Worm (Caenorhabditis elegans): ENCODE measurements around the gene sec-31.

sec-31 gene

DNA sequence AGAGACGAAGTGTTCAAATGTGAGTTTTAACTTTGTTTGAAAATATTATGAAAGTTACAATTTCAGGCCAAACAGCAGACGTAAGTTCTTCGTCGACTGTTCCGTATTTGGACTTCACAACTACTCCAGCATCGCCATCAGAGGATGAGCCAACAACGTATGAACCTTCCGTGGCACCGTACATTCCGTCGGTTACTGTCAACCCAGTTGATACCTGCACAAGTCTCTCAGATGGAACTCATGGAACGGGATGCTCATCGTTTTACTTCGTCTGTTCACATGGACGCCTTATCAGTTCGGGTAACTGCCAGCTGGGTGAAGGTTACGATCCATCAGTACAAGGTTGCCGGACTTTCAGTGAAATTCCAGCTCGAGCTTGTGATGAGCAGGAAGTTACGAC lies 4.1 kb upstream of the sec-31 start:
- no peak for TF ChIP-seq ham-2 (GFP tag; optimal IDR thresholded peaks at IDR 0.05)
- no peak for TF ChIP-seq ztf-11 (tag; optimal IDR thresholded peaks at IDR 0.05)
- TF ChIP-seq mls-2 (tag; optimal IDR thresholded peaks at IDR 0.05), result no peak
- TF ChIP-seq blmp-1 (tag; optimal IDR thresholded peaks at IDR 0.05), result no peak
- no peak for TF ChIP-seq sptf-1 (tag; optimal IDR thresholded peaks at IDR 0.05)
- no peak for TF ChIP-seq snpc-4 (tag; optimal IDR thresholded peaks at IDR 0.05)
- no peak for TF ChIP-seq mab-5 (tag; optimal IDR thresholded peaks at IDR 0.05)
- TF ChIP-seq cnd-1 (tag; optimal IDR thresholded peaks at IDR 0.05), result no peak
- no peak for TF ChIP-seq tbx-8 (GFP tag; optimal IDR thresholded peaks at IDR 0.05)
- no peak for TF ChIP-seq lsy-2 (tag; optimal IDR thresholded peaks at IDR 0.05)
- TF ChIP-seq zip-8 (tag; optimal IDR thresholded peaks at IDR 0.05), result no peak
- TF ChIP-seq bed-3 (GFP tag; optimal IDR thresholded peaks at IDR 0.05), result no peak

- TF ChIP-seq sptf-1 (tag; optimal IDR thresholded peaks at IDR 0.05) (no peak), mab-5 (tag; optimal IDR thresholded peaks at IDR 0.05) (no peak), snpc-4 (tag; optimal IDR thresholded peaks at IDR 0.05) (no peak)
Observed at ce11 chrIV:11372366-11372997, 890 bp upstream of the sec-31 start, which contains the start of gene cbd-1. Gene cbd-1 (plus strand): TSS chrIV:11372991.

- TF ChIP-seq ceh-83 (GFP tag; optimal IDR thresholded peaks at IDR 0.05) (no peak), ham-2 (GFP tag; optimal IDR thresholded peaks at IDR 0.05) (peak; percentile 59), nhr-76 (tag; optimal IDR thresholded peaks at IDR 0.05) (no peak), ces-1 (GFP tag; optimal IDR thresholded peaks at IDR 0.05) (peak; percentile 35)
Observed at ce11 chrIV:11363806-11364562, 7.6 kb downstream of the sec-31 start.

DNA sequence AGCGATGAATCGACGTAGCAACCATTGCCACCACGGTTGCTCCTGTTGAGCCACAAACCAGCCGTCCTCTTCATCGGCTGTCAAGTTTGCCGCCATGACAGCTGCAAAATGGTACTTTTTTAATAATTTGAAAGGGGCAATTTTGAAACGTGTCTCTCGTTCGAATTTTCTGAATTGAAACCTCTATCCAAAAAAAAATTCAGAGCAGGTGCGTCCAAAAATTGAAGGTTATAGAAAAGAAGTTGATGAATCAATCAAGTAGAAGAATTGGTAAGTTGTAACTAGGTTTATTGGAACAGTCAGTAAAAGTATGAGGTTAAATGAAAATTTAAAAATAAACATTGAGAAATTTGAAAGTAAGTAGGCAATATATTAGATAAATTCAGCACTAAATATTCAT lies 10.2 kb downstream of the sec-31 start, which contains the start of gene T01G1.4:
Gene T01G1.4, minus strand, starts transcription at position 101 of the 400 bp plus-strand sequence.
- TF ChIP-seq lsy-2 (tag; optimal IDR thresholded peaks at IDR 0.05) (no peak), ztf-11 (tag; optimal IDR thresholded peaks at IDR 0.05) (no peak), nhr-28 (tag; optimal IDR thresholded peaks at IDR 0.05) (no peak), drap-1 (GFP tag; optimal IDR thresholded peaks at IDR 0.05) (no peak), ces-1 (GFP tag; optimal IDR thresholded peaks at IDR 0.05) (no peak), blmp-1 (tag; optimal IDR thresholded peaks at IDR 0.05) (no peak), unc-39 (tag; optimal IDR thresholded peaks at IDR 0.05) (no peak), elt-3 (tag; optimal IDR thresholded peaks at IDR 0.05) (no peak), nhr-76 (tag; optimal IDR thresholded peaks at IDR 0.05) (no peak), snpc-4 (tag; optimal IDR thresholded peaks at IDR 0.05) (no peak), nhr-2 (tag; optimal IDR thresholded peaks at IDR 0.05) (no peak), hlh-1 (tag; optimal IDR thresholded peaks at IDR 0.05) (no peak), elt-1 (tag; optimal IDR thresholded peaks at IDR 0.05; ENCODE audit: borderline replicate concordance, insufficient read depth) (no peak), ceh-83 (GFP tag; optimal IDR thresholded peaks at IDR 0.05) (no peak), sem-2 (GFP tag; optimal IDR thresholded peaks at IDR 0.05) (no peak), M03D4.4 (tag; optimal IDR thresholded peaks at IDR 0.05) (no peak), tbx-8 (GFP tag; optimal IDR thresholded peaks at IDR 0.05) (no peak), flh-1 (GFP tag; optimal IDR thresholded peaks at IDR 0.05) (no peak), ceh-43 (GFP tag; optimal IDR thresholded peaks at IDR 0.05) (no peak), nhr-237 (tag; optimal IDR thresholded peaks at IDR 0.05) (no peak)

DNA sequence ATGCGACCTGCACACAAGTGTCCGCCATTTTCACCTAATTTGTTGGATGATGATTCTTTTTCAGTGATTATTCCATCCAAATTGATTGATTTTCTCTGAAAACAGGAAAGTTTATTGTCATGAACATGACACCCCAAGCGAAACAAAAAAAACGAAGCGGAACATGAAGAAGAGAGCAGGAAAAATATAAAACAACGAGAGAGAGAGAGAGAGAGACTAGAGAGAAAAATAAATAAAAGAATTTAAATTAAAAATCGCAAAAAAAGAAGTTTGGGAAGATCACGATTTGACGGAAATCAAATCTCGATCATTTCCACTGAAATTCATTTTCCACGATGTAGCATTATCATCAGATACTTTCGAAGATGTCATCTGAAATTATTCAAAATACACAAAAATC lies 11.8 kb downstream of the sec-31 start, which contains the start of gene klp-12:
Gene klp-12, minus strand, starts transcription at position 101 of the 400 bp plus-strand sequence.
- TF ChIP-seq nhr-237 (tag; optimal IDR thresholded peaks at IDR 0.05) (no peak), ztf-11 (tag; optimal IDR thresholded peaks at IDR 0.05) (no peak), nhr-12 (tag; optimal IDR thresholded peaks at IDR 0.05) (no peak), elt-1 (tag; optimal IDR thresholded peaks at IDR 0.05; ENCODE audit: borderline replicate concordance, insufficient read depth) (no peak), mls-2 (tag; optimal IDR thresholded peaks at IDR 0.05) (no peak), lin-32 (GFP tag; optimal IDR thresholded peaks at IDR 0.05) (no peak), drap-1 (GFP tag; optimal IDR thresholded peaks at IDR 0.05) (no peak), hlh-1 (tag; optimal IDR thresholded peaks at IDR 0.05) (no peak), tbx-8 (GFP tag; optimal IDR thresholded peaks at IDR 0.05) (no peak), lsy-2 (tag; optimal IDR thresholded peaks at IDR 0.05) (no peak), nhr-28 (tag; optimal IDR thresholded peaks at IDR 0.05) (no peak), nhr-2 (tag; optimal IDR thresholded peaks at IDR 0.05) (no peak), snpc-4 (tag; optimal IDR thresholded peaks at IDR 0.05) (no peak), mep-1 (tag; optimal IDR thresholded peaks at IDR 0.05) (no peak), ceh-83 (GFP tag; optimal IDR thresholded peaks at IDR 0.05) (no peak), unc-120 (tag; optimal IDR thresholded peaks at IDR 0.05; ENCODE audit: poor library complexity, severe bottlenecking) (no peak)

Data from whole organism, mixed stage, embryonic.